Fruit fly (Drosophila melanogaster): ENCODE data around the gene CG42692.

DNA sequence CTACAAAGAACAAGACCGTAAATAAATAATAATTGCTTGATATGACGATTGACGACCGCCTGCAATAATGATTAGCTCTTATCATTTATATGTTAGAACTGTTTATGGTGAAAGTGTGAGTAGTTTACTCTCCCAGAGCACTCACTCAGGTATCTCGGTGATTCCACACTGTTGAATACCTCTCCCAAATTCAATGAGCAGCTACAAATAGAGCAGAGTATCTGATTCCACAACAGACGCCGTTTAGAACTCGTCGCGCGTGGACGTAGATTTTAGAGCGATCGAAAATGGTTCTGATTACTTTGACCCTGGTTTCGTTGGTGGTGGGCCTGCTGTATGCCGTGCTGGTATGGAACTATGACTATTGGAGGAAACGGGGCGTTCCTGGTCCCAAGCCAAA, 30.8 kb upstream of the CG42692 start, which contains the start of gene Cyp28a5:
- no peak for TF ChIP-seq Gug (GFP tag; IDR thresholded peaks at IDR 0.05)
- TF ChIP-seq CG32006 (GFP tag; optimal IDR thresholded peaks at IDR 0.05) = no peak
- no peak for TF ChIP-seq Eip93F (GFP tag; optimal IDR thresholded peaks at IDR 0.05)
- no peak for TF ChIP-seq cyc (GFP tag; optimal IDR thresholded peaks at IDR 0.05)
- TF ChIP-seq OdsH (GFP tag; optimal IDR thresholded peaks at IDR 0.05) = no peak
- no peak for TF ChIP-seq CG6163 (GFP tag; IDR thresholded peaks at IDR 0.05)
- TF ChIP-seq Blimp-1 (GFP tag; optimal IDR thresholded peaks at IDR 0.05) = no peak
